In genomic region chrIV:9335552-9336251, ce11 we compare ENCODE assay signal across 5 worm cellular contexts.
A peak's percentile ranks its signal among the peaks of the same experiment; 100 is the strongest.
TF ChIP-seq lines count a peak whose summit lies in the region.

coa-4 (minus strand) TSS chrIV:9335602.
T20D3.14 (minus strand) TSS chrIV:9335909.

TF ChIP-seq in whole organism, L1 larva, 84 proteins besides CTCF, POLR2A, EP300 and RAD21 (continues in another document):
- no peak for TF ChIP-seq skn-1 (tag; optimal IDR thresholded peaks at IDR 0.05; lab: Kevin White, UChicago)
- TF ChIP-seq snpc-4 (tag; optimal IDR thresholded peaks at IDR 0.05; lab: Kevin White, UChicago): peak; percentile 1
- TF ChIP-seq zag-1 (tag; optimal IDR thresholded peaks at IDR 0.05; lab: Kevin White, UChicago): no peak
- TF ChIP-seq sptf-1 (tag; optimal IDR thresholded peaks at IDR 0.05; lab: Kevin White, UChicago): no peak
- no peak for TF ChIP-seq nhr-84 (tag; optimal IDR thresholded peaks at IDR 0.05; lab: Kevin White, UChicago)
- TF ChIP-seq nhr-237 (tag; optimal IDR thresholded peaks at IDR 0.05; lab: Kevin White, UChicago): no peak
- peak in 2 of 3 experiments; percentile 17 to 48 for TF ChIP-seq dpl-1 (GFP tag; optimal IDR thresholded peaks at IDR 0.05; lab: Kevin White, UChicago)
- TF ChIP-seq alr-1 (tag; optimal IDR thresholded peaks at IDR 0.05; lab: Kevin White, UChicago; ENCODE audit: borderline replicate concordance): no peak
- TF ChIP-seq sox-4 (tag; optimal IDR thresholded peaks at IDR 0.05; lab: Kevin White, UChicago): no peak
- no peak for TF ChIP-seq vab-15 (tag; optimal IDR thresholded peaks at IDR 0.05; lab: Kevin White, UChicago)
- TF ChIP-seq F16B12.6 (tag; optimal IDR thresholded peaks at IDR 0.05; lab: Kevin White, UChicago): no peak
- no peak for TF ChIP-seq unc-30 (tag; optimal IDR thresholded peaks at IDR 0.05; lab: Kevin White, UChicago)
- TF ChIP-seq nhr-90 (tag; optimal IDR thresholded peaks at IDR 0.05; lab: Kevin White, UChicago; ENCODE audit: poor library complexity): no peak
- peak; percentile 55 for TF ChIP-seq nhr-85 (tag; lab: Kevin White, UChicago)
- peak; percentile 41 for TF ChIP-seq mep-1 (tag; optimal IDR thresholded peaks at IDR 0.05; lab: Kevin White, UChicago)
- no peak for TF ChIP-seq ztf-11 (tag; optimal IDR thresholded peaks at IDR 0.05; lab: Kevin White, UChicago)
- TF ChIP-seq lin-14 (GFP tag; optimal IDR thresholded peaks at IDR 0.05; lab: Kevin White, UChicago): peak; percentile 75
- no peak for TF ChIP-seq tlp-1 (tag; optimal IDR thresholded peaks at IDR 0.05; lab: Kevin White, UChicago)
- TF ChIP-seq efl-3 (GFP tag; optimal IDR thresholded peaks at IDR 0.05; lab: Kevin White, UChicago): no peak

TF ChIP-seq in whole organism, L2 larva, 48 proteins besides CTCF, POLR2A, EP300 and RAD21 (continues in another document):
- TF ChIP-seq gmeb-1 (tag; optimal IDR thresholded peaks at IDR 0.05; lab: Kevin White, UChicago): peak; percentile 40
- no peak for TF ChIP-seq ama-1 (optimal IDR thresholded peaks at IDR 0.05; lab: Kevin White, UChicago)
- TF ChIP-seq ZK546.5 (tag; optimal IDR thresholded peaks at IDR 0.05; lab: Kevin White, UChicago): no peak
- peak; percentile 19 for TF ChIP-seq sma-3 (GFP tag; optimal IDR thresholded peaks at IDR 0.05; lab: Kevin White, UChicago)
- TF ChIP-seq elt-1 (tag; optimal IDR thresholded peaks at IDR 0.05; lab: Kevin White, UChicago): no peak
- TF ChIP-seq aly-2 (tag; optimal IDR thresholded peaks at IDR 0.05; lab: Kevin White, UChicago): no peak
- TF ChIP-seq ceh-82 (tag; optimal IDR thresholded peaks at IDR 0.05; lab: Kevin White, UChicago): no peak
- peak; percentile 23 for TF ChIP-seq nhr-25 (tag; optimal IDR thresholded peaks at IDR 0.05; lab: Kevin White, UChicago)
- TF ChIP-seq peb-1 (tag; optimal IDR thresholded peaks at IDR 0.05; lab: Kevin White, UChicago): no peak
- no peak for TF ChIP-seq nhr-10 (tag; optimal IDR thresholded peaks at IDR 0.05; lab: Kevin White, UChicago)
- TF ChIP-seq C34F6.9 (tag; optimal IDR thresholded peaks at IDR 0.05; lab: Kevin White, UChicago): peak; percentile 56
- TF ChIP-seq ztf-11 (tag; optimal IDR thresholded peaks at IDR 0.05; lab: Kevin White, UChicago): no peak
- no peak for TF ChIP-seq nhr-6 (tag; optimal IDR thresholded peaks at IDR 0.05; lab: Kevin White, UChicago)
- no peak for TF ChIP-seq dmd-4 (tag; optimal IDR thresholded peaks at IDR 0.05; lab: Kevin White, UChicago)
- peak; percentile 23 for TF ChIP-seq lin-13 (GFP tag; optimal IDR thresholded peaks at IDR 0.05; lab: Kevin White, UChicago)
- peak; percentile 63 for TF ChIP-seq fos-1 (tag; optimal IDR thresholded peaks at IDR 0.05; lab: Kevin White, UChicago)
- TF ChIP-seq nhr-12 (tag; optimal IDR thresholded peaks at IDR 0.05; lab: Kevin White, UChicago): no peak
- TF ChIP-seq sma-9 (GFP tag; optimal IDR thresholded peaks at IDR 0.05; lab: Kevin White, UChicago): no peak
- no peak for TF ChIP-seq sma-9 (tag; optimal IDR thresholded peaks at IDR 0.05; lab: Kevin White, UChicago)
- TF ChIP-seq nhr-11 (tag; optimal IDR thresholded peaks at IDR 0.05; lab: Kevin White, UChicago): no peak

TF ChIP-seq in whole organism, L3 larva, 47 proteins besides CTCF, POLR2A, EP300 and RAD21:
- TF ChIP-seq daf-12 (tag; optimal IDR thresholded peaks at IDR 0.05; lab: Kevin White, UChicago) (no peak), pha-4 (tag; optimal IDR thresholded peaks at IDR 0.05; lab: Kevin White, UChicago) (peak; percentile 80), fkh-2 (tag; optimal IDR thresholded peaks at IDR 0.05; lab: Kevin White, UChicago) (no peak), nfya-1 (tag; optimal IDR thresholded peaks at IDR 0.05; lab: Kevin White, UChicago; ENCODE audit: insufficient read depth) (peak; percentile 61), R02D3.7 (tag; optimal IDR thresholded peaks at IDR 0.05; lab: Kevin White, UChicago) (no peak), nhr-12 (tag; optimal IDR thresholded peaks at IDR 0.05; lab: Kevin White, UChicago) (no peak), elt-2 (tag; optimal IDR thresholded peaks at IDR 0.05; lab: Kevin White, UChicago) (peak; percentile 75), unc-62 (GFP tag; optimal IDR thresholded peaks at IDR 0.05; lab: Kevin White, UChicago) (no peak), lin-15B (tag; optimal IDR thresholded peaks at IDR 0.05; lab: Kevin White, UChicago) (peak; percentile 25), hmg-11 (tag; optimal IDR thresholded peaks at IDR 0.05; lab: Kevin White, UChicago) (peak; percentile 2), snpc-4 (tag; optimal IDR thresholded peaks at IDR 0.05; lab: Kevin White, UChicago) (peak; percentile 27), egl-5 (tag; optimal IDR thresholded peaks at IDR 0.05; lab: Kevin White, UChicago) (no peak)

TF ChIP-seq in whole organism, L4 larva, 104 proteins besides CTCF, POLR2A, EP300 and RAD21 (continues in another document):
- peak; percentile 24 for TF ChIP-seq pqm-1 (tag; optimal IDR thresholded peaks at IDR 0.05; lab: Kevin White, UChicago)
- TF ChIP-seq zfp-3 (GFP tag; conservative IDR thresholded peaks at IDR 0.05; lab: Robert Waterston, UW): no peak
- TF ChIP-seq daf-12 (tag; optimal IDR thresholded peaks at IDR 0.05; lab: Kevin White, UChicago): no peak
- no peak for TF ChIP-seq nhr-111 (GFP tag; optimal IDR thresholded peaks at IDR 0.05; lab: Kevin White, UChicago)
- TF ChIP-seq mep-1 (tag; optimal IDR thresholded peaks at IDR 0.05; lab: Kevin White, UChicago): peak; percentile 55
- TF ChIP-seq lir-3 (tag; optimal IDR thresholded peaks at IDR 0.05; lab: Kevin White, UChicago): no peak
- no peak for TF ChIP-seq Y48G9A.11 (GFP tag; IDR thresholded peaks at IDR 0.05; lab: Robert Waterston, UW)
- no peak for TF ChIP-seq T26A8.4 (GFP tag; IDR thresholded peaks at IDR 0.05; lab: Robert Waterston, UW)
- peak; percentile 49; the same call in 1 of the 2 replicates for TF ChIP-seq lin-1 (GFP tag; IDR thresholded peaks at IDR 0.05; lab: Robert Waterston, UW)
- no peak for TF ChIP-seq daf-16 (GFP tag; optimal IDR thresholded peaks at IDR 0.05; lab: Kevin White, UChicago)
- peak; percentile 64 for TF ChIP-seq daf-16 (tag; optimal IDR thresholded peaks at IDR 0.05; lab: Kevin White, UChicago)
- no peak for TF ChIP-seq spr-3 (GFP tag; optimal IDR thresholded peaks at IDR 0.05; lab: Kevin White, UChicago)
- TF ChIP-seq vab-7 (GFP tag; IDR thresholded peaks at IDR 0.05; lab: Robert Waterston, UW): no peak
- no peak for TF ChIP-seq daf-19 (GFP tag; conservative IDR thresholded peaks at IDR 0.05; lab: Robert Waterston, UW)
- peak; percentile 57 for TF ChIP-seq hlh-30 (tag; optimal IDR thresholded peaks at IDR 0.05; lab: Kevin White, UChicago; ENCODE audit: insufficient read depth)
- no peak for TF ChIP-seq madf-5 (GFP tag; IDR thresholded peaks at IDR 0.05; lab: Robert Waterston, UW)
- TF ChIP-seq nhr-11 (tag; optimal IDR thresholded peaks at IDR 0.05; lab: Kevin White, UChicago): no peak
- no peak for TF ChIP-seq nhr-237 (tag; optimal IDR thresholded peaks at IDR 0.05; lab: Kevin White, UChicago)
- TF ChIP-seq mdl-1 (tag; optimal IDR thresholded peaks at IDR 0.05; lab: Kevin White, UChicago): no peak
- TF ChIP-seq dpl-1 (GFP tag; optimal IDR thresholded peaks at IDR 0.05; lab: Kevin White, UChicago): peak; percentile 35
- TF ChIP-seq jun-1 (tag; optimal IDR thresholded peaks at IDR 0.05; lab: Kevin White, UChicago): no peak
- TF ChIP-seq R02D3.7 (tag; optimal IDR thresholded peaks at IDR 0.05; lab: Kevin White, UChicago): no peak
- TF ChIP-seq ceh-20 (GFP tag; IDR thresholded peaks at IDR 0.05; lab: Robert Waterston, UW): 0 out of 2 replicates have a peak, but pooled peaks have one; percentile 8
- TF ChIP-seq lin-38 (GFP tag; IDR thresholded peaks at IDR 0.05; lab: Robert Waterston, UW): peak; percentile 29; the same call in 1 of the 2 replicates
- no peak for TF ChIP-seq zag-1 (tag; optimal IDR thresholded peaks at IDR 0.05; lab: Kevin White, UChicago)

TF ChIP-seq in whole organism, young adult, 124 proteins besides CTCF, POLR2A, EP300 and RAD21:
- TF ChIP-seq snpc-1.1 (tag; optimal IDR thresholded peaks at IDR 0.05; lab: Kevin White, UChicago; ENCODE audit: insufficient read depth) (no peak), hlh-26 (GFP tag; conservative IDR thresholded peaks at IDR 0.05; lab: Robert Waterston, UW) (no peak), ceh-40 (GFP tag; IDR thresholded peaks at IDR 0.05; lab: Robert Waterston, UW) (0 out of 2 replicates have a peak, but pooled peaks have one; percentile 13), egl-44 (GFP tag; IDR thresholded peaks at IDR 0.05; lab: Robert Waterston, UW) (0 out of 2 replicates have a peak, but pooled peaks have one; percentile 21), hmg-1.2 (GFP tag; IDR thresholded peaks at IDR 0.05; lab: Robert Waterston, UW) (peak; percentile 75), ZK185.1 (tag; optimal IDR thresholded peaks at IDR 0.05; lab: Kevin White, UChicago; ENCODE audit: poor library complexity, severe bottlenecking) (peak; percentile 53), fkh-3 (tag; optimal IDR thresholded peaks at IDR 0.05; lab: Kevin White, UChicago) (no peak), attf-5 (GFP tag; optimal IDR thresholded peaks at IDR 0.05; lab: Kevin White, UChicago) (peak; percentile 43), nhr-80 (tag; optimal IDR thresholded peaks at IDR 0.05; lab: Kevin White, UChicago) (peak; percentile 71), rec-8 (tag; optimal IDR thresholded peaks at IDR 0.05; lab: Kevin White, UChicago) (no peak), F49E8.2 (tag; optimal IDR thresholded peaks at IDR 0.05; lab: Kevin White, UChicago; ENCODE audit: insufficient read depth) (no peak), tbp1 (GFP tag; optimal IDR thresholded peaks at IDR 0.05; lab: Kevin White, UChicago) (peak; percentile 8), lin-40 (tag; optimal IDR thresholded peaks at IDR 0.05; lab: Kevin White, UChicago) (peak; percentile 32), F57A8.1 (GFP tag; optimal IDR thresholded peaks at IDR 0.05; lab: Kevin White, UChicago) (no peak), atf-7 (tag; optimal IDR thresholded peaks at IDR 0.05; lab: Kevin White, UChicago) (no peak), B0336.3 (GFP tag; IDR thresholded peaks at IDR 0.05; lab: Robert Waterston, UW) (0 out of 2 replicates have a peak, but pooled peaks have one; percentile 26), mcd-1 (GFP tag; IDR thresholded peaks at IDR 0.05; lab: Robert Waterston, UW) (peak; percentile 42; the same call in 1 of the 2 replicates), pha-4 (tag; optimal IDR thresholded peaks at IDR 0.05; lab: Kevin White, UChicago) (peak; percentile 15)
